Worm (Caenorhabditis elegans) whole organism, L1 larva: Measurements from ENCODE around the gene H38K22.9.

Source experiments
- C04F5.9 ChIP-seq: sonication (generic microtip); optimal IDR thresholded peaks from 2 replicates; lab custom pipeline; 2016; ENCODE audit warnings: missing genetic modification characterization, missing compliant biosample characterization
- C16A3.4 ChIP-seq: fragments of 150-350 bp; optimal IDR thresholded peaks from 2 replicates; lab custom pipeline; 2014; ENCODE audit warnings: missing biosample characterization, missing genetic modification characterization
- C34B4.2 ChIP-seq: sonication (generic microtip); optimal IDR thresholded peaks from 2 replicates; lab custom pipeline; 2017; ENCODE audit warnings: mild to moderate bottlenecking, missing genetic modification characterization, missing compliant biosample characterization
- aly-2 ChIP-seq: fragments of 150-350 bp; optimal IDR thresholded peaks from 2 replicates; lab custom pipeline; 2014; ENCODE audit warnings: missing biosample characterization, missing genetic modification characterization
- blmp-1 ChIP-seq: fragments of 150-350 bp; optimal IDR thresholded peaks from 2 replicates; lab custom pipeline; 2014; ENCODE audit warnings: missing biosample characterization, missing genetic modification characterization
- ceh-63 ChIP-seq: fragments of 200-800 bp; sonication (Bioruptor generic); optimal IDR thresholded peaks from 2 replicates; lab custom pipeline; 2018; ENCODE audit warnings: mild to moderate bottlenecking, missing genetic modification characterization, missing compliant biosample characterization
- ceh-82 ChIP-seq, 3 experiments: fragments of 150-350 bp in 1 of 3; sonication (generic microtip) in 2 of 3; optimal IDR thresholded peaks; 2 replicates each; lab custom pipeline; 2014 to 2017; ENCODE audit warnings: missing biosample characterization in 3 of 3, missing genetic modification characterization in 3 of 3
- ceh-88 ChIP-seq: fragments of 200-800 bp; sonication (Bioruptor generic); IDR thresholded peaks from 2 replicates; pipeline ENCODE4 v1.3.6; 2022; ENCODE audit warnings: missing genetic modification characterization, missing compliant biosample characterization
- ceh-90 ChIP-seq: sonication (generic microtip); optimal IDR thresholded peaks from 2 replicates; lab custom pipeline; 2016; ENCODE audit warnings: missing genetic modification characterization, missing compliant biosample characterization
- dpl-1 ChIP-seq, 3 experiments: fragments of 150-350 bp in 2 of 3; sonication (generic microtip) in 1 of 3; optimal IDR thresholded peaks; 2 replicates each; lab custom pipeline; 2014 to 2017; ENCODE audit warnings: missing biosample characterization in 3 of 3, missing genetic modification characterization in 3 of 3, missing genetic modification reagents in 3 of 3
- efl-1 ChIP-seq, 4 experiments: fragments of 150-350 bp; optimal IDR thresholded peaks in 3 of 4; peaks in 1 of 4; 1 replicate in 1 of 4; 2 replicates in 3 of 4; lab custom pipeline; 2014; ENCODE audit warnings: missing biosample characterization in 2 of 4, missing genetic modification characterization in 2 of 4, missing genetic modification reagents in 2 of 4
- egl-13 ChIP-seq: sonication (generic microtip); optimal IDR thresholded peaks from 2 replicates; lab custom pipeline; 2016; ENCODE audit warnings: missing genotype, missing genetic modification reagents, missing genetic modification characterization, missing compliant biosample characterization
- elt-3 ChIP-seq, 6 experiments: fragments of 150-350 bp in 1 of 6; sonication (generic microtip); optimal IDR thresholded peaks; 2 replicates each; lab custom pipeline; 2017 to 2018; ENCODE audit warnings: missing biosample characterization in 6 of 6, missing genetic modification characterization in 6 of 6, inconsistent platforms in 1 of 6
- ets-5 ChIP-seq: fragments of 200-800 bp; sonication (Bioruptor generic); IDR thresholded peaks from 2 replicates; pipeline ENCODE4 v1.3.6; 2022; ENCODE audit warnings: missing genetic modification characterization, missing compliant biosample characterization
- fkh-10 ChIP-seq: sonication (generic microtip); optimal IDR thresholded peaks from 2 replicates; lab custom pipeline; 2017; ENCODE audit warnings: missing biosample characterization, missing genetic modification reagents, missing genetic modification characterization
- fkh-8 ChIP-seq: sonication (generic microtip); optimal IDR thresholded peaks from 2 replicates; lab custom pipeline; 2016; ENCODE audit warnings: mild to moderate bottlenecking, missing genetic modification characterization, missing compliant biosample characterization
- lin-15B ChIP-seq: fragments of 150-350 bp; sonication (generic microtip); optimal IDR thresholded peaks from 3 replicates; lab custom pipeline; 2014; ENCODE audit warnings: missing biosample characterization, missing genetic modification characterization
- lsy-2 ChIP-seq, 2 experiments: fragments of 150-350 bp; optimal IDR thresholded peaks; 2 replicates each; lab custom pipeline; 2014; ENCODE audit warnings: missing biosample characterization in 2 of 2, missing genetic modification characterization in 2 of 2
- mdl-1 ChIP-seq, 2 experiments: fragments of 150-350 bp; optimal IDR thresholded peaks; 2 replicates each; lab custom pipeline; 2014 to 2017; ENCODE audit warnings: missing biosample characterization in 2 of 2, missing genetic modification characterization in 2 of 2, inconsistent platforms in 1 of 2
- mep-1 ChIP-seq: fragments of 150-350 bp; optimal IDR thresholded peaks from 2 replicates; lab custom pipeline; 2014; ENCODE audit warnings: missing biosample characterization, missing genetic modification characterization
- nhr-11 ChIP-seq: fragments of 150-350 bp; optimal IDR thresholded peaks from 2 replicates; lab custom pipeline; 2014; ENCODE audit warnings: missing biosample characterization, missing genetic modification characterization
- nhr-20 ChIP-seq: sonication (generic microtip); optimal IDR thresholded peaks from 2 replicates; lab custom pipeline; 2016; ENCODE audit warnings: mild to moderate bottlenecking, missing genetic modification characterization, missing compliant biosample characterization
- nhr-47 ChIP-seq: sonication (generic microtip); optimal IDR thresholded peaks from 2 replicates; lab custom pipeline; 2016; ENCODE audit warnings: mild to moderate bottlenecking, missing genetic modification characterization, moderate library complexity, missing compliant biosample characterization
- nhr-71 ChIP-seq: sonication (generic microtip); optimal IDR thresholded peaks from 2 replicates; lab custom pipeline; 2016; ENCODE audit warnings: mild to moderate bottlenecking, missing genetic modification characterization, moderate library complexity, missing compliant biosample characterization
- nhr-77 ChIP-seq: fragments of 150-350 bp; optimal IDR thresholded peaks from 2 replicates; lab custom pipeline; 2014; ENCODE audit warnings: missing biosample characterization, missing genetic modification characterization
- nhr-85 ChIP-seq: sonication (generic microtip); peaks from one replicate; lab custom pipeline; 2016; ENCODE audit warnings: missing genetic modification characterization, inconsistent platforms, missing compliant biosample characterization
- pax-3 ChIP-seq: fragments of 200-800 bp; sonication (Bioruptor generic); optimal IDR thresholded peaks from 2 replicates; lab custom pipeline; 2018; ENCODE audit warnings: mild to moderate bottlenecking, missing genetic modification characterization, moderate library complexity, missing compliant biosample characterization
- pqm-1 ChIP-seq: sonication (generic microtip); optimal IDR thresholded peaks from 3 replicates; lab custom pipeline; 2017; ENCODE audit warnings: missing biosample characterization, missing genetic modification characterization
- rnt-1 ChIP-seq: sonication (generic microtip); optimal IDR thresholded peaks from 2 replicates; lab custom pipeline; 2016; ENCODE audit warnings: mild to moderate bottlenecking, missing genetic modification characterization, moderate library complexity, missing compliant biosample characterization
- snpc-4 ChIP-seq: fragments of 150-350 bp; optimal IDR thresholded peaks from 2 replicates; lab custom pipeline; 2014; ENCODE audit warnings: missing biosample characterization, missing genetic modification characterization
- swsn-7 ChIP-seq: sonication (generic microtip); optimal IDR thresholded peaks from 2 replicates; lab custom pipeline; 2016; ENCODE audit warnings: missing genetic modification characterization, missing compliant biosample characterization
- tlp-1 ChIP-seq: fragments of 150-350 bp; optimal IDR thresholded peaks from 2 replicates; lab custom pipeline; 2014; ENCODE audit warnings: missing biosample characterization, missing genetic modification characterization
- unc-30 ChIP-seq: sonication (generic microtip); optimal IDR thresholded peaks from 2 replicates; lab custom pipeline; 2017; ENCODE audit warnings: missing biosample characterization, missing genetic modification characterization
- unc-62 ChIP-seq: fragments of 150-350 bp; optimal IDR thresholded peaks from 2 replicates; lab custom pipeline; 2014; ENCODE audit warnings: missing biosample characterization, missing genetic modification reagents, missing genetic modification characterization
- unc-86 ChIP-seq: sonication (generic microtip); optimal IDR thresholded peaks from 2 replicates; lab custom pipeline; 2016; ENCODE audit warnings: missing genetic modification characterization, missing compliant biosample characterization
- vab-15 ChIP-seq: sonication (generic microtip); optimal IDR thresholded peaks from 2 replicates; lab custom pipeline; 2017; ENCODE audit warnings: missing genotype, mild to moderate bottlenecking, missing genetic modification characterization, missing compliant biosample characterization
- zag-1 ChIP-seq: fragments of 150-350 bp; optimal IDR thresholded peaks from 2 replicates; lab custom pipeline; 2014; ENCODE audit warnings: missing biosample characterization, missing genetic modification characterization
- ztf-11 ChIP-seq, 2 experiments: sonication (generic microtip); optimal IDR thresholded peaks; 2 replicates each; lab custom pipeline; 2016 to 2017; ENCODE audit warnings: missing genetic modification characterization in 2 of 2, missing biosample characterization in 1 of 2, missing compliant biosample characterization in 1 of 2
- ztf-4 ChIP-seq: fragments of 150-350 bp; optimal IDR thresholded peaks from 2 replicates; lab custom pipeline; 2014; ENCODE audit warnings: missing biosample characterization, missing genetic modification characterization

The H38K22.9 gene

ce11 chrIII:4294153-4294862 lies 29.7 kb upstream of the H38K22.9 start, which contains the start of the genes nth-1 and R10E4.7:
nth-1 (minus strand) TSS chrIII:4294253.
R10E4.7 (plus strand) TSS chrIII:4294812.
- no peak for TF ChIP-seq pqm-1
- TF ChIP-seq unc-30 (tag; lab: Kevin White, UChicago), result no peak
- TF ChIP-seq ceh-63, result no peak
- TF ChIP-seq snpc-4 (tag; lab: Kevin White, UChicago), result no peak
- no peak for TF ChIP-seq elt-3 (tag; optimal IDR thresholded peaks at IDR 0.05; lab: Kevin White, UChicago)
- no peak for TF ChIP-seq lin-15B (tag; lab: Kevin White, UChicago)
- no peak for TF ChIP-seq blmp-1 (tag; lab: Kevin White, UChicago)
- TF ChIP-seq fkh-8, result no peak
- TF ChIP-seq ets-5, result no peak
- no peak for TF ChIP-seq mdl-1 (tag; optimal IDR thresholded peaks at IDR 0.05; lab: Kevin White, UChicago)
- TF ChIP-seq unc-86 (tag; lab: Kevin White, UChicago), result no peak
- TF ChIP-seq ztf-11 (tag; optimal IDR thresholded peaks at IDR 0.05; lab: Kevin White, UChicago), result no peak

DNA sequence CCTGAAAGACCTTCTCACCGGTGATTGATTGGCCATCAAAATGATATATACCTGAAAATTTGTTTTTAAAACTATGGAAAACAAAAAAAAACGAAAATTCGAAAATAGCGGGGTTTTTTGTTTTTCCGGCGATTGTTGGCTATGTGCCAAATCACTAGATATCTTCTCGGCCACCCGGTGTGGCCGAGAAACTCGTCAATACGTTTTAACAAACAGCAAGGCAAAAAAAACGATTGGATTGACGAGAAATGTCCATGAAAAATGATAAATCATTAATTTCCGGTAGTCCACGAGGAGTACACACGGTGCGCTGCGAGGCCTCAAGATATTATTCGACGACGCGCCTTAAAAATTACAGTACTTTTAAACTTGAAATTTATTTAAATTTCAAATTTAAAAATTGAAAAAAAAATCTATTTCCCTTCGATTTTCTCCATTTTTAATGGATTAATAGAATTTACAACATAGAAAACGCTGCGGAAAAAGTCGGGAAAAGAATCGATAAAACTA lies 22.9 kb upstream of the H38K22.9 start, which contains the start of gene R10E4.11:
TSS of gene R10E4.11 (minus strand) at position 51 of the 510 bp plus-strand sequence.
- TF ChIP-seq vab-15 (tag; lab: Kevin White, UChicago) (no peak), ztf-4 (tag; lab: Kevin White, UChicago) (no peak), lin-15B (tag; lab: Kevin White, UChicago) (no peak), nhr-85 (tag; lab: Kevin White, UChicago) (no peak), zag-1 (tag; lab: Kevin White, UChicago) (no peak), efl-1 (optimal IDR thresholded peaks at IDR 0.05; lab: Kevin White, UChicago) (no peak), efl-1 (GFP tag; optimal IDR thresholded peaks at IDR 0.05 in 1 of 2; lab: Kevin White, UChicago) (peak in 1 of 2 experiments; percentile 9), C16A3.4 (no peak), C34B4.2 (tag; lab: Kevin White, UChicago) (no peak), pqm-1 (no peak)

DNA sequence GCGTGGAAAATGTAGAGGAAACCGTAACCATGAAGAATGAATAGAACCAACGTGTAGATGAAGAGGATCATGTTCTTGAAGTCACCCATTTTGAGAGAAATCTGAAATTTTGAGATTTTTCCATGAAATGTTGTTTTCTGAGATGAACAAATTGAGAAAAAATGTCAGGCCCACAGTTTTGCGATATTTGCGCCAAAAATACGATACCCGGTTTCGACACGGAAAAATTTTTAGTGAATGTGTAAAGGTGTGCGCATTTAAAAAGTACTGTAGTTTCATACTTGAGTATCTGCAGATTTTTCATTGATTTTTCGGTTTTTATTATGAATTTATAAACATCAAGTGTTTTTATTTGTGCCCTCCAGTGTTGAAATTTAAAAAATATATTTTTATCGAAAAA lies 21.7 kb upstream of the H38K22.9 start, which contains the start of gene R10E4.9:
TSS of gene R10E4.9 (minus strand) at position 101 of the 400 bp plus-strand sequence.
- no peak for TF ChIP-seq fkh-10 (GFP tag; lab: Kevin White, UChicago)

- TF ChIP-seq unc-86 (tag; lab: Kevin White, UChicago) (no peak), mep-1 (tag; lab: Kevin White, UChicago) (peak; percentile 52), nhr-85 (tag; lab: Kevin White, UChicago) (peak; percentile 73), rnt-1 (tag; lab: Kevin White, UChicago) (no peak), nhr-20 (peak; percentile 4), efl-1 (optimal IDR thresholded peaks at IDR 0.05; lab: Kevin White, UChicago) (no peak), efl-1 (GFP tag; optimal IDR thresholded peaks at IDR 0.05 in 1 of 2; lab: Kevin White, UChicago) (peak in 1 of 2 experiments; percentile 88), mdl-1 (tag; optimal IDR thresholded peaks at IDR 0.05; lab: Kevin White, UChicago) (no peak), ceh-90 (no peak)
Observed at ce11 chrIII:4302780-4303179, 21.2 kb upstream of the H38K22.9 start.

ce11 chrIII:4309303-4309702 lies 14.7 kb upstream of the H38K22.9 start:
- TF ChIP-seq ceh-88 (GFP tag; lab: Robert Waterston, UW) (no peak), pax-3 (tag; lab: Kevin White, UChicago) (no peak), nhr-85 (tag; lab: Kevin White, UChicago) (no peak), swsn-7 (tag; lab: Kevin White, UChicago) (no peak), C04F5.9 (no peak), dpl-1 (GFP tag; optimal IDR thresholded peaks at IDR 0.05; lab: Kevin White, UChicago) (no peak), lsy-2 (tag; optimal IDR thresholded peaks at IDR 0.05; lab: Kevin White, UChicago) (no peak), nhr-47 (tag; lab: Kevin White, UChicago) (no peak), ceh-82 (tag; optimal IDR thresholded peaks at IDR 0.05; lab: Kevin White, UChicago) (no peak), nhr-11 (no peak), egl-13 (tag; lab: Kevin White, UChicago) (no peak), nhr-71 (tag; lab: Kevin White, UChicago) (no peak), nhr-77 (tag; lab: Kevin White, UChicago) (no peak), aly-2 (tag; lab: Kevin White, UChicago) (no peak), ets-5 (no peak), elt-3 (tag; optimal IDR thresholded peaks at IDR 0.05; lab: Kevin White, UChicago) (no peak), unc-62 (GFP tag; lab: Kevin White, UChicago) (no peak), tlp-1 (tag; lab: Kevin White, UChicago) (no peak)
